Worm (Caenorhabditis elegans) whole organism, L4/young adult: ENCODE data around the gene ptpn-22.

Experiments used
- W03F9.2 ChIP-seq: fragments of 150-350 bp; optimal IDR thresholded peaks from 2 replicates; lab custom pipeline; 2014; ENCODE audit warnings: missing biosample characterization, missing genetic modification characterization
- dao-5 ChIP-seq: sonication (generic microtip); optimal IDR thresholded peaks from 2 replicates; lab custom pipeline; 2016; ENCODE audit warnings: missing genotype, missing genetic modification characterization, moderate library complexity, missing compliant biosample characterization
- him-1 ChIP-seq: sonication (generic microtip); optimal IDR thresholded peaks from 2 replicates; lab custom pipeline; 2016; ENCODE audit warnings: missing genotype, missing genetic modification reagents, missing genetic modification characterization, missing compliant biosample characterization

ce11 chrIV:1763452-1763851 lies 23.4 kb upstream of the ptpn-22 start:
- TF ChIP-seq him-1, result no peak
- no peak for TF ChIP-seq W03F9.2
- TF ChIP-seq dao-5 (tag; lab: Kevin White, UChicago), result no peak
